Worm (Caenorhabditis elegans) whole organism, L2 larva: Measurements from ENCODE around the gene phf-30.

Experiments used
- ZK546.5 ChIP-seq: sonication (generic microtip); optimal IDR thresholded peaks from 2 replicates; lab custom pipeline; 2017; ENCODE audit warnings: missing biosample characterization, missing genetic modification characterization
- ama-1 ChIP-seq: fragments of 150-350 bp; optimal IDR thresholded peaks from 2 replicates; lab custom pipeline; 2018; ENCODE audit warnings: inconsistent platforms
- ceh-82 ChIP-seq: fragments of 150-350 bp; optimal IDR thresholded peaks from 2 replicates; lab custom pipeline; 2014; ENCODE audit warnings: missing biosample characterization, missing genetic modification characterization
- elt-1 ChIP-seq: fragments of 150-350 bp; optimal IDR thresholded peaks from 2 replicates; lab custom pipeline; 2014; ENCODE audit warnings: missing biosample characterization, missing genetic modification characterization
- elt-3 ChIP-seq: sonication (generic microtip); optimal IDR thresholded peaks from 2 replicates; lab custom pipeline; 2017; ENCODE audit warnings: missing biosample characterization, missing genetic modification characterization
- lin-13 ChIP-seq: fragments of 150-350 bp; optimal IDR thresholded peaks from 2 replicates; lab custom pipeline; 2014; ENCODE audit warnings: missing biosample characterization, missing genetic modification reagents, missing genetic modification characterization
- lsy-2 ChIP-seq, 2 experiments: fragments of 150-350 bp in 1 of 2; sonication (generic microtip) in 1 of 2; optimal IDR thresholded peaks; 2 replicates each; lab custom pipeline; 2014 to 2017; ENCODE audit warnings: missing biosample characterization in 2 of 2, missing genetic modification characterization in 2 of 2
- mbf-1 ChIP-seq: sonication (generic microtip); optimal IDR thresholded peaks from 2 replicates; lab custom pipeline; 2017; ENCODE audit warnings: missing biosample characterization, missing genetic modification characterization
- nhr-10 ChIP-seq: sonication (generic microtip); optimal IDR thresholded peaks from 2 replicates; lab custom pipeline; 2017; ENCODE audit warnings: missing biosample characterization, missing genetic modification characterization
- nhr-11 ChIP-seq: fragments of 150-350 bp; optimal IDR thresholded peaks from 2 replicates; lab custom pipeline; 2014; ENCODE audit warnings: missing biosample characterization, missing genetic modification characterization
- nhr-6 ChIP-seq: fragments of 150-350 bp; optimal IDR thresholded peaks from 2 replicates; lab custom pipeline; 2014; ENCODE audit warnings: missing biosample characterization, missing genetic modification characterization
- snpc-4 ChIP-seq: fragments of 150-350 bp; optimal IDR thresholded peaks from 2 replicates; lab custom pipeline; 2014; ENCODE audit warnings: missing biosample characterization, missing genetic modification characterization

ce11 chrV:8434400-8434827 is 34.4 kb upstream of the phf-30 start:
- TF ChIP-seq lsy-2 (tag; optimal IDR thresholded peaks at IDR 0.05; lab: Kevin White, UChicago) (no peak), nhr-6 (tag; lab: Kevin White, UChicago) (no peak), ceh-82 (tag; lab: Kevin White, UChicago) (no peak), elt-3 (tag; lab: Kevin White, UChicago) (no peak), snpc-4 (tag; lab: Kevin White, UChicago) (no peak), lin-13 (GFP tag; lab: Kevin White, UChicago) (no peak), elt-1 (tag; lab: Kevin White, UChicago) (no peak), nhr-11 (tag; lab: Kevin White, UChicago) (no peak), ama-1 (lab: Kevin White, UChicago) (no peak), mbf-1 (tag; lab: Kevin White, UChicago) (no peak), ZK546.5 (no peak), nhr-10 (no peak)
